Fruit fly (Drosophila melanogaster) whole organism, embryonic: ENCODE data around the gene slp1.
A peak's percentile ranks its signal among the peaks of the same experiment; 100 is the strongest.

Experiments
- Awh ChIP-seq: fragments of 200-800 bp; sonication (Bioruptor generic); IDR thresholded peaks from 2 replicates; pipeline ENCODE4, ENCODE4 v1.3.6; 2022; ENCODE audit warnings: missing biosample characterization, missing genetic modification characterization
- CG10366 ChIP-seq: fragments of 200-800 bp; sonication (Bioruptor generic); IDR thresholded peaks from 2 replicates; pipeline ENCODE4 v1.3.6; 2022; ENCODE audit warnings: missing biosample characterization, missing genetic modification characterization
- CG10431 ChIP-seq: fragments of 200-800 bp; sonication (Bioruptor generic); optimal IDR thresholded peaks from 3 replicates; lab custom pipeline; 2018; ENCODE audit warnings: missing biosample characterization, mild to moderate bottlenecking, missing genetic modification characterization
- CG12071 ChIP-seq: fragments of 200-800 bp; sonication (Bioruptor generic); optimal IDR thresholded peaks from 3 replicates; lab custom pipeline; 2018; ENCODE audit warnings: missing biosample characterization, mild to moderate bottlenecking, missing genetic modification characterization
- CG1603 ChIP-seq: fragments of 200-800 bp; sonication (Bioruptor generic); optimal IDR thresholded peaks from 2 replicates; lab custom pipeline; 2019; ENCODE audit warnings: missing biosample characterization, mild to moderate bottlenecking, missing genetic modification characterization, moderate library complexity
- CG16815 ChIP-seq: fragments of 200-800 bp; sonication (Bioruptor generic); optimal IDR thresholded peaks from 3 replicates; lab custom pipeline; 2017; ENCODE audit warnings: missing biosample characterization, mild to moderate bottlenecking, missing genetic modification characterization
- CG18262 ChIP-seq: fragments of 200-800 bp; optimal IDR thresholded peaks from 3 replicates; lab custom pipeline; 2019; ENCODE audit warnings: missing biosample characterization, mild to moderate bottlenecking, missing genetic modification characterization, moderate library complexity
- CG18476 ChIP-seq: fragments of 200-800 bp; sonication (Bioruptor generic); optimal IDR thresholded peaks from 2 replicates; lab custom pipeline; 2016; ENCODE audit warnings: missing biosample characterization, mild to moderate bottlenecking, missing genetic modification characterization
- CG3281 ChIP-seq: fragments of 200-800 bp; sonication (Bioruptor generic); optimal IDR thresholded peaks from 3 replicates; lab custom pipeline; 2017; ENCODE audit warnings: missing biosample characterization, mild to moderate bottlenecking, missing genetic modification characterization
- CG34224 ChIP-seq: fragments of 200-800 bp; sonication (Bioruptor generic); IDR thresholded peaks from 3 replicates; pipeline ENCODE4 v1.3.6; 2022; ENCODE audit warnings: missing biosample characterization, missing genetic modification characterization; ENCODE audit not compliant: partially characterized antibody
- CG34376 ChIP-seq: fragments of 200-800 bp; sonication (Bioruptor generic); optimal IDR thresholded peaks from 2 replicates; lab custom pipeline; 2018; ENCODE audit warnings: missing biosample characterization, mild to moderate bottlenecking, missing genetic modification characterization
- CG34422 ChIP-seq: fragments of 200-800 bp; sonication (Bioruptor generic); IDR thresholded peaks from 3 replicates; pipeline ENCODE4 v1.3.6; 2022; ENCODE audit warnings: missing biosample characterization, missing genetic modification characterization
- CG43689 ChIP-seq: fragments of 200-800 bp; sonication (Bioruptor generic); IDR thresholded peaks from 2 replicates; pipeline ENCODE4 v1.3.6; 2022; ENCODE audit warnings: missing biosample characterization, missing genetic modification characterization
- CG4854 ChIP-seq: fragments of 200-800 bp; sonication (Bioruptor generic); optimal IDR thresholded peaks from 2 replicates; lab custom pipeline; 2016; ENCODE audit warnings: missing biosample characterization, missing genetic modification characterization, inconsistent platforms
- CG6683 ChIP-seq: fragments of 200-800 bp; sonication (Bioruptor generic); optimal IDR thresholded peaks from 2 replicates; lab custom pipeline; 2017; ENCODE audit warnings: missing biosample characterization, mild to moderate bottlenecking, missing genetic modification characterization, missing genetic modification reagents
- CG7556 ChIP-seq: fragments of 200-800 bp; sonication (Bioruptor generic); optimal IDR thresholded peaks from 2 replicates; lab custom pipeline; 2017; ENCODE audit warnings: missing biosample characterization, mild to moderate bottlenecking, missing genetic modification characterization
- CG7928 ChIP-seq: fragments of 200-800 bp; sonication (Bioruptor generic); optimal IDR thresholded peaks from 2 replicates; lab custom pipeline; 2017; ENCODE audit warnings: missing biosample characterization, mild to moderate bottlenecking, missing genetic modification characterization
- CG8388 ChIP-seq: fragments of 200-800 bp; sonication (Bioruptor generic); optimal IDR thresholded peaks from 2 replicates; lab custom pipeline; 2019; ENCODE audit warnings: missing biosample characterization, mild to moderate bottlenecking, missing genetic modification characterization, moderate library complexity
- D ChIP-seq, 2 experiments: fragments of 200-800 bp in 1 of 2; fragments of >200 bp in 1 of 2; sonication (Bioruptor generic) in 1 of 2; optimal IDR thresholded peaks; 2 replicates in 1 of 2; 3 replicates in 1 of 2; lab custom pipeline; 2017; ENCODE audit warnings: mild to moderate bottlenecking in 1 of 2, missing biosample characterization in 1 of 2, missing genetic modification characterization in 1 of 2, missing genetic modification reagents in 1 of 2
- Dfd ChIP-seq, 2 experiments: fragments of >200 bp; optimal IDR thresholded peaks; 2 replicates each; lab custom pipeline; 2017; ENCODE audit warnings: missing biosample characterization in 2 of 2, missing genetic modification characterization in 2 of 2
- E2f1 ChIP-seq: fragments of 200-800 bp; sonication (Bioruptor generic); IDR thresholded peaks from 2 replicates; pipeline ENCODE4 v1.3.6; 2022; ENCODE audit warnings: missing biosample characterization, missing genetic modification characterization
- H15 ChIP-seq: fragments of 200-800 bp; sonication (Bioruptor generic); IDR thresholded peaks from 3 replicates; pipeline ENCODE4 v1.3.6; 2022; ENCODE audit warnings: missing biosample characterization, missing genetic modification characterization
- HLH3B ChIP-seq: fragments of 200-800 bp; sonication (Bioruptor generic); IDR thresholded peaks from 2 replicates; pipeline ENCODE4 v1.3.6; 2022; ENCODE audit warnings: missing biosample characterization, missing genetic modification characterization
- Jarid2 ChIP-seq: fragments of 200-800 bp; sonication (Bioruptor generic); optimal IDR thresholded peaks from 3 replicates; lab custom pipeline; 2017; ENCODE audit warnings: mild to moderate bottlenecking, missing biosample characterization, missing genetic modification reagents, missing genetic modification characterization
- MBD-R2 ChIP-seq: fragments of 200-800 bp; sonication (Bioruptor generic); IDR thresholded peaks from 2 replicates; pipeline ENCODE4 v1.3.6; 2022; ENCODE audit warnings: missing biosample characterization, missing genetic modification characterization
- Med ChIP-seq: fragments of 200-800 bp; sonication (Bioruptor generic); peaks from one replicate; lab custom pipeline; 2016; ENCODE audit warnings: missing biosample characterization, missing genetic modification characterization, mild to moderate bottlenecking, inconsistent platforms, moderate library complexity
- Mrtf ChIP-seq: fragments of 200-800 bp; sonication (Bioruptor generic); IDR thresholded peaks from 3 replicates; pipeline ENCODE4 v1.3.6; 2022; ENCODE audit warnings: missing biosample characterization, missing genetic modification characterization
- Trl ChIP-seq, 3 experiments: fragments of >200 bp in 2 of 3; fragments of 200-800 bp in 1 of 3; sonication (Bioruptor generic) in 1 of 3; optimal IDR thresholded peaks; 2 replicates in 1 of 3; 3 replicates in 2 of 3; lab custom pipeline; 2016 to 2017; ENCODE audit warnings: missing biosample characterization in 1 of 3, missing genetic modification characterization in 1 of 3
- ase ChIP-seq: fragments of 200-800 bp; sonication (Bioruptor generic); IDR thresholded peaks from 3 replicates; pipeline ENCODE4 v1.3.6; 2022; ENCODE audit warnings: missing biosample characterization, missing genetic modification characterization
- ash1 ChIP-seq: fragments of 200-800 bp; sonication (Bioruptor generic); optimal IDR thresholded peaks from 2 replicates; lab custom pipeline; 2018; ENCODE audit warnings: missing biosample characterization, mild to moderate bottlenecking, missing genetic modification characterization
- br ChIP-seq: fragments of >200 bp; optimal IDR thresholded peaks from 2 replicates; lab custom pipeline; 2017
- chm ChIP-seq: fragments of 200-800 bp; sonication (Bioruptor generic); IDR thresholded peaks from 2 replicates; pipeline ENCODE4 v1.3.6; 2022; ENCODE audit warnings: missing biosample characterization, missing genetic modification characterization
- croc ChIP-seq: fragments of 200-800 bp; sonication (Bioruptor generic); conservative IDR thresholded peaks from 3 replicates; pipeline ENCODE4 v1.3.6; 2022; ENCODE audit warnings: missing biosample characterization, missing genetic modification characterization
- ems ChIP-seq: fragments of 200-800 bp; sonication (Bioruptor generic); optimal IDR thresholded peaks from 3 replicates; lab custom pipeline; 2016; ENCODE audit warnings: missing biosample characterization, missing genetic modification characterization
- ewg ChIP-seq: fragments of 200-800 bp; sonication (Bioruptor generic); optimal IDR thresholded peaks from 3 replicates; lab custom pipeline; 2017; ENCODE audit warnings: mild to moderate bottlenecking, missing biosample characterization, missing genetic modification reagents, missing genetic modification characterization
- gfzf ChIP-seq: fragments of 200-800 bp; sonication (Bioruptor generic); optimal IDR thresholded peaks from 2 replicates; lab custom pipeline; 2016; ENCODE audit warnings: missing biosample characterization, mild to moderate bottlenecking, missing genetic modification characterization, moderate library complexity
- h ChIP-seq: fragments of >200 bp; optimal IDR thresholded peaks from 2 replicates; lab custom pipeline; 2017
- inv ChIP-seq: fragments of 200-800 bp; sonication (Bioruptor generic); IDR thresholded peaks from 2 replicates; pipeline ENCODE4 v1.3.6; 2022; ENCODE audit warnings: missing biosample characterization, missing genetic modification characterization; ENCODE audit not compliant: partially characterized antibody
- kay ChIP-seq: fragments of 200-800 bp; sonication (Bioruptor generic); optimal IDR thresholded peaks from 2 replicates; lab custom pipeline; 2016; ENCODE audit warnings: missing biosample characterization, missing genetic modification characterization
- luna ChIP-seq: fragments of 200-800 bp; sonication (Bioruptor generic); optimal IDR thresholded peaks from 2 replicates; lab custom pipeline; 2016; ENCODE audit warnings: missing biosample characterization, missing genetic modification characterization
- maf-S ChIP-seq: fragments of 200-800 bp; sonication (Bioruptor generic); optimal IDR thresholded peaks from 2 replicates; lab custom pipeline; 2016; ENCODE audit warnings: missing biosample characterization, missing genetic modification characterization
- otp ChIP-seq: fragments of 200-800 bp; sonication (Bioruptor generic); IDR thresholded peaks from 3 replicates; pipeline ENCODE4, ENCODE4 v1.3.6; 2022; ENCODE audit warnings: missing biosample characterization, missing genetic modification characterization
- peb ChIP-seq: fragments of 200-800 bp; sonication (Bioruptor generic); IDR thresholded peaks from 2 replicates; pipeline ENCODE4 v1.3.6; 2022; ENCODE audit warnings: missing biosample characterization, missing genetic modification characterization
- pho ChIP-seq: fragments of 200-800 bp; sonication (Bioruptor generic); optimal IDR thresholded peaks from 2 replicates; lab custom pipeline; 2016; ENCODE audit warnings: missing biosample characterization, missing genetic modification characterization
- sens ChIP-seq: fragments of 200-800 bp; sonication (Bioruptor generic); peaks from one replicate; lab custom pipeline; 2016; ENCODE audit warnings: missing biosample characterization, missing genetic modification characterization
- sisA ChIP-seq: fragments of 200-800 bp; sonication (Bioruptor generic); IDR thresholded peaks from 2 replicates; pipeline ENCODE4 v1.3.6; 2022; ENCODE audit warnings: missing biosample characterization, missing genetic modification characterization
- sug ChIP-seq: fragments of 200-800 bp; optimal IDR thresholded peaks from 2 replicates; lab custom pipeline; 2019; ENCODE audit warnings: missing biosample characterization, mild to moderate bottlenecking, missing genetic modification characterization, moderate library complexity
- trh ChIP-seq: fragments of 200-800 bp; sonication (Bioruptor generic); optimal IDR thresholded peaks from 2 replicates; lab custom pipeline; 2016; ENCODE audit warnings: missing biosample characterization, missing genetic modification characterization
- tx ChIP-seq: fragments of 200-800 bp; sonication (Bioruptor generic); optimal IDR thresholded peaks from 2 replicates; lab custom pipeline; 2016; ENCODE audit warnings: missing biosample characterization, missing genetic modification characterization
- unpg ChIP-seq: fragments of 200-800 bp; sonication (Bioruptor generic); optimal IDR thresholded peaks from 3 replicates; lab custom pipeline; 2018; ENCODE audit warnings: missing biosample characterization, mild to moderate bottlenecking, missing genetic modification characterization, moderate library complexity
- zfh1 ChIP-seq: fragments of 200-800 bp; sonication (Bioruptor generic); IDR thresholded peaks from 3 replicates; pipeline ENCODE4 v1.3.6; 2022; ENCODE audit warnings: missing biosample characterization, missing genetic modification characterization

slp1 gene

DNA sequence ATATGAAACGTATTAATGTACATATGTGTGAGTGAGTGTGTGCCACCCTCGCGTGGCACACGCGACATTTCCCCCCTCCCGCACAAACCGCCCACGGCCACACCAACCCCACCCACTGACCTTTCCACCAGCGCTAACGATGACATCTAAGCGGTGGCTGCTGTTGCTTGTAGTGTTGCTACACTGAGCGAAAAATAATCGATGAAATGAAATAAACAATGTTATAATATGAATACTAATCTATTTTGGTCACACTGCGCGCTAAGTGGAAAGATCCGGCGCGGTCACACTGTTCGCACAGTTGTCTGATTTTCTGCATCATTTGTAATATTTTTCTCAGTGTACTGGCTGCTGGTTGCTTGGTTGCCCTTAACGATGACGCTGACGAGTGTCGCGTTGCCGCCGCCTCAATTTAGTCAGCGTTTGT is 6.8 kb downstream of the slp1 start (continued):
- TF ChIP-seq otp (GFP tag; lab: Robert Waterston, UW) = peak; percentile 97
- TF ChIP-seq chm (GFP tag; lab: Robert Waterston, UW) = peak; percentile 99
- peak; percentile 88 for TF ChIP-seq Jarid2 (GFP tag; lab: Kevin White, UChicago)
- peak; percentile 99 for TF ChIP-seq Med (GFP tag; lab: Kevin White, UChicago)
- TF ChIP-seq CG34224 (GFP tag; lab: Robert Waterston, UW) = no peak; the same call in 2 of the 3 replicates
- TF ChIP-seq H15 (GFP tag; lab: Robert Waterston, UW) = peak; percentile 94
- peak; percentile 96 for TF ChIP-seq kay (GFP tag; lab: Kevin White, UChicago)
- no peak for TF ChIP-seq inv
- TF ChIP-seq CG12071 (GFP tag; lab: Kevin White, UChicago) = peak; percentile 94
- peak; percentile 76 for TF ChIP-seq sug
- peak; percentile 98 for TF ChIP-seq CG18262 (tag; lab: Kevin White, UChicago)
- peak; percentile 96 for TF ChIP-seq ewg (GFP tag; lab: Kevin White, UChicago)
- TF ChIP-seq CG1603 (tag; lab: Kevin White, UChicago) = peak; percentile 99
- TF ChIP-seq sisA (GFP tag; lab: Robert Waterston, UW) = peak; percentile 97
- TF ChIP-seq tx (GFP tag; lab: Kevin White, UChicago) = peak; percentile 92
- TF ChIP-seq Dfd (GFP tag; optimal IDR thresholded peaks at IDR 0.05; lab: Kevin White, UChicago) = no peak
- TF ChIP-seq CG7928 (GFP tag; lab: Kevin White, UChicago) = peak; percentile 46
- peak; percentile 98 for TF ChIP-seq unpg (GFP tag; lab: Kevin White, UChicago)
- no peak for TF ChIP-seq ash1 (GFP tag; lab: Kevin White, UChicago)
- TF ChIP-seq D (optimal IDR thresholded peaks at IDR 0.05; lab: Kevin White, UChicago) = no peak
- TF ChIP-seq D (GFP tag; optimal IDR thresholded peaks at IDR 0.05; lab: Kevin White, UChicago) = peak; percentile 99
- TF ChIP-seq CG8388 (GFP tag; lab: Kevin White, UChicago) = peak; percentile 97
- peak; percentile 92 for TF ChIP-seq trh (GFP tag; lab: Kevin White, UChicago)
- peak; percentile 47 for TF ChIP-seq CG34376 (GFP tag; lab: Kevin White, UChicago)
- peak; percentile 29 for TF ChIP-seq gfzf
- TF ChIP-seq CG16815 (GFP tag; lab: Kevin White, UChicago) = peak; percentile 97
- TF ChIP-seq CG7556 (GFP tag; lab: Kevin White, UChicago) = peak; percentile 97
- peak; percentile 94 for TF ChIP-seq CG4854 (GFP tag; lab: Kevin White, UChicago)
- TF ChIP-seq CG34422 = peak; percentile 97
- TF ChIP-seq HLH3B (GFP tag; lab: Robert Waterston, UW) = peak; percentile 96
- no peak for TF ChIP-seq br
- TF ChIP-seq ems = peak; percentile 97
- peak; percentile 75 for TF ChIP-seq luna (GFP tag; lab: Kevin White, UChicago)
- TF ChIP-seq maf-S (GFP tag; lab: Kevin White, UChicago) = peak; percentile 95
- peak; percentile 82 for TF ChIP-seq CG6683 (GFP tag; lab: Kevin White, UChicago)
- peak; percentile 99 for TF ChIP-seq zfh1 (GFP tag; lab: Robert Waterston, UW)
- TF ChIP-seq sens = peak; percentile 100
- peak; percentile 90 for TF ChIP-seq CG43689 (GFP tag; lab: Robert Waterston, UW)
- peak; percentile 76 for TF ChIP-seq MBD-R2 (GFP tag; lab: Robert Waterston, UW)
- peak; percentile 80 for TF ChIP-seq CG3281 (GFP tag; lab: Kevin White, UChicago)
- peak; percentile 93 for TF ChIP-seq CG18476 (GFP tag; lab: Kevin White, UChicago)
- peak; percentile 91 for TF ChIP-seq CG10431 (GFP tag; lab: Kevin White, UChicago)
- no peak for TF ChIP-seq Trl (optimal IDR thresholded peaks at IDR 0.05; lab: Kevin White, UChicago)
- TF ChIP-seq Trl (GFP tag; optimal IDR thresholded peaks at IDR 0.05; lab: Kevin White, UChicago) = peak; percentile 97
- peak; percentile 95 for TF ChIP-seq E2f1 (GFP tag; lab: Robert Waterston, UW)
- TF ChIP-seq CG10366 (GFP tag; lab: Robert Waterston, UW) = peak; percentile 96
- no peak for TF ChIP-seq h (lab: Kevin White, UChicago)
- peak; percentile 98 for TF ChIP-seq croc (GFP tag; lab: Robert Waterston, UW)
- peak; percentile 96 for TF ChIP-seq peb (GFP tag; lab: Robert Waterston, UW)
- TF ChIP-seq ase (GFP tag; lab: Robert Waterston, UW) = peak; percentile 94
- TF ChIP-seq Awh (GFP tag; lab: Robert Waterston, UW) = peak; percentile 97
- TF ChIP-seq pho (GFP tag; lab: Kevin White, UChicago) = peak; percentile 84
- peak; percentile 94 for TF ChIP-seq Mrtf
